Fruit fly (Drosophila melanogaster) whole organism, embryonic: Measurements from ENCODE around the gene CG15283.

ENCODE experiments used
- Adf1 ChIP-seq: fragments of 200-800 bp; sonication (Bioruptor generic); IDR thresholded peaks from 2 replicates; pipeline ENCODE4 v1.3.6; 2022; ENCODE audit warnings: missing biosample characterization, missing genetic modification characterization
- Blimp-1 ChIP-seq: fragments of 200-800 bp; sonication (Bioruptor generic); optimal IDR thresholded peaks from 3 replicates; lab custom pipeline; 2018; ENCODE audit warnings: missing biosample characterization, missing genetic modification characterization, mild to moderate bottlenecking, moderate library complexity, missing genetic modification reagents
- CG10462 ChIP-seq: fragments of 200-800 bp; sonication (Bioruptor generic); optimal IDR thresholded peaks from 2 replicates; lab custom pipeline; 2016; ENCODE audit warnings: missing biosample characterization, missing genetic modification characterization
- CG11247 ChIP-seq: fragments of 200-800 bp; sonication (Bioruptor generic); IDR thresholded peaks from 2 replicates; pipeline ENCODE4 v1.3.6; 2022; ENCODE audit warnings: missing biosample characterization, missing genetic modification characterization
- CG11696 ChIP-seq: fragments of 200-800 bp; sonication (Bioruptor generic); IDR thresholded peaks from 2 replicates; pipeline ENCODE4 v1.3.6; 2022; ENCODE audit warnings: missing biosample characterization, missing genetic modification characterization
- CG13624 ChIP-seq: fragments of 200-800 bp; sonication (Bioruptor generic); optimal IDR thresholded peaks from 2 replicates; lab custom pipeline; 2016; ENCODE audit warnings: missing biosample characterization, missing genetic modification characterization
- CG13894 ChIP-seq: fragments of 200-800 bp; sonication (Bioruptor generic); optimal IDR thresholded peaks from 3 replicates; lab custom pipeline; 2018; ENCODE audit warnings: missing biosample characterization, mild to moderate bottlenecking, missing genetic modification characterization, moderate library complexity
- CG16815 ChIP-seq: fragments of 200-800 bp; sonication (Bioruptor generic); optimal IDR thresholded peaks from 3 replicates; lab custom pipeline; 2017; ENCODE audit warnings: missing biosample characterization, mild to moderate bottlenecking, missing genetic modification characterization
- CG17829 ChIP-seq: fragments of 200-800 bp; optimal IDR thresholded peaks from 2 replicates; lab custom pipeline; 2019; ENCODE audit warnings: missing biosample characterization, mild to moderate bottlenecking, missing genetic modification characterization, moderate library complexity
- CG2199 ChIP-seq: fragments of 200-800 bp; sonication (Bioruptor generic); IDR thresholded peaks from 3 replicates; pipeline ENCODE4 v1.3.6; 2022; ENCODE audit warnings: missing biosample characterization, missing genetic modification characterization
- CG32772 ChIP-seq: fragments of 200-800 bp; sonication (Bioruptor generic); IDR thresholded peaks from 2 replicates; pipeline ENCODE4 v1.3.6; 2022; ENCODE audit warnings: missing biosample characterization, missing genetic modification characterization
- CG34376 ChIP-seq: fragments of 200-800 bp; sonication (Bioruptor generic); optimal IDR thresholded peaks from 2 replicates; lab custom pipeline; 2018; ENCODE audit warnings: missing biosample characterization, mild to moderate bottlenecking, missing genetic modification characterization
- CG4282 ChIP-seq: fragments of 200-800 bp; sonication (Bioruptor generic); optimal IDR thresholded peaks from 2 replicates; lab custom pipeline; 2016; ENCODE audit warnings: missing biosample characterization, missing genetic modification characterization
- CG7271 ChIP-seq: fragments of 200-800 bp; sonication (Bioruptor generic); optimal IDR thresholded peaks from 2 replicates; lab custom pipeline; 2018; ENCODE audit warnings: missing biosample characterization, mild to moderate bottlenecking, missing genetic modification characterization, moderate library complexity
- CG7372 ChIP-seq: fragments of 200-800 bp; sonication (Bioruptor generic); IDR thresholded peaks from 2 replicates; pipeline ENCODE4 v1.3.6; 2022; ENCODE audit warnings: missing biosample characterization, missing genetic modification characterization
- CG9817 ChIP-seq: fragments of 200-800 bp; sonication (Bioruptor generic); optimal IDR thresholded peaks from 2 replicates; lab custom pipeline; 2018; ENCODE audit warnings: missing biosample characterization, mild to moderate bottlenecking, missing genetic modification characterization, moderate library complexity
- Dfd ChIP-seq, 2 experiments: fragments of >200 bp; optimal IDR thresholded peaks; 2 replicates each; lab custom pipeline; 2017; ENCODE audit warnings: missing biosample characterization in 2 of 2, missing genetic modification characterization in 2 of 2
- Dll ChIP-seq: fragments of 200-800 bp; sonication (Bioruptor generic); IDR thresholded peaks from 4 replicates; pipeline ENCODE4 v1.3.6; 2022; ENCODE audit warnings: missing biosample characterization, missing genetic modification characterization; ENCODE audit not compliant: partially characterized antibody
- H15 ChIP-seq: fragments of 200-800 bp; sonication (Bioruptor generic); IDR thresholded peaks from 3 replicates; pipeline ENCODE4 v1.3.6; 2022; ENCODE audit warnings: missing biosample characterization, missing genetic modification characterization
- Hey ChIP-seq: fragments of 200-800 bp; sonication (Bioruptor generic); optimal IDR thresholded peaks from 3 replicates; lab custom pipeline; 2018; ENCODE audit warnings: missing biosample characterization, mild to moderate bottlenecking, missing genetic modification characterization
- Hr3 ChIP-seq: fragments of 200-800 bp; sonication (Bioruptor generic); optimal IDR thresholded peaks from 3 replicates; lab custom pipeline; 2016; ENCODE audit warnings: missing biosample characterization, missing genetic modification characterization
- Kr ChIP-seq: fragments of 200-800 bp; sonication (Bioruptor generic); optimal IDR thresholded peaks from 2 replicates; lab custom pipeline; 2017; ENCODE audit warnings: missing biosample characterization, mild to moderate bottlenecking, missing genetic modification characterization
- Lpt ChIP-seq: fragments of >200 bp; optimal IDR thresholded peaks from 2 replicates; lab custom pipeline; 2018; ENCODE audit warnings: missing biosample characterization, missing genetic modification characterization
- MTF-1 ChIP-seq: fragments of 200-800 bp; sonication (Bioruptor generic); optimal IDR thresholded peaks from 2 replicates; lab custom pipeline; 2018; ENCODE audit warnings: missing biosample characterization, mild to moderate bottlenecking, missing genetic modification characterization, borderline replicate concordance
- Med ChIP-seq: fragments of 200-800 bp; sonication (Bioruptor generic); peaks from one replicate; lab custom pipeline; 2016; ENCODE audit warnings: missing biosample characterization, missing genetic modification characterization, mild to moderate bottlenecking, inconsistent platforms, moderate library complexity
- NFAT ChIP-seq: fragments of 200-800 bp; sonication (Bioruptor generic); IDR thresholded peaks from 2 replicates; pipeline ENCODE4 v1.3.6; 2022; ENCODE audit warnings: missing biosample characterization, missing genetic modification characterization
- Nf-YB ChIP-seq: fragments of 200-800 bp; sonication (Bioruptor generic); optimal IDR thresholded peaks from 3 replicates; lab custom pipeline; 2019; ENCODE audit warnings: missing biosample characterization, mild to moderate bottlenecking, missing genetic modification characterization, moderate library complexity
- Nf-YC ChIP-seq: fragments of 200-800 bp; optimal IDR thresholded peaks from 3 replicates; lab custom pipeline; 2019; ENCODE audit warnings: missing biosample characterization, mild to moderate bottlenecking, missing genetic modification characterization, moderate library complexity
- Oli ChIP-seq: fragments of 200-800 bp; sonication (Bioruptor generic); optimal IDR thresholded peaks from 2 replicates; lab custom pipeline; 2018; ENCODE audit warnings: missing biosample characterization, mild to moderate bottlenecking, missing genetic modification characterization, moderate library complexity
- abd-A ChIP-seq: fragments of 200-800 bp; sonication (Bioruptor generic); optimal IDR thresholded peaks from 3 replicates; lab custom pipeline; 2019; ENCODE audit warnings: missing biosample characterization, mild to moderate bottlenecking, missing genetic modification characterization, moderate library complexity
- bab2 ChIP-seq: fragments of 200-800 bp; sonication (Bioruptor generic); optimal IDR thresholded peaks from 2 replicates; lab custom pipeline; 2016; ENCODE audit warnings: missing biosample characterization, missing genetic modification characterization
- croc ChIP-seq: fragments of 200-800 bp; sonication (Bioruptor generic); conservative IDR thresholded peaks from 3 replicates; pipeline ENCODE4 v1.3.6; 2022; ENCODE audit warnings: missing biosample characterization, missing genetic modification characterization
- crol ChIP-seq: fragments of 200-800 bp; sonication (Bioruptor generic); IDR thresholded peaks from 2 replicates; pipeline ENCODE4 v1.3.6; 2022; ENCODE audit warnings: missing biosample characterization, missing genetic modification characterization
- dati ChIP-seq: fragments of 200-800 bp; sonication (Bioruptor generic); IDR thresholded peaks from 2 replicates; pipeline ENCODE4 v1.3.6; 2022; ENCODE audit warnings: missing biosample characterization, missing genetic modification characterization
- dpn ChIP-seq, 2 experiments: fragments of 200-800 bp; sonication (Bioruptor generic); optimal IDR thresholded peaks; 3 replicates each; lab custom pipeline; 2016; ENCODE audit warnings: missing biosample characterization in 2 of 2, missing genetic modification characterization in 2 of 2
- emc ChIP-seq: fragments of 200-800 bp; sonication (Bioruptor generic); optimal IDR thresholded peaks from 2 replicates; lab custom pipeline; 2016; ENCODE audit warnings: missing biosample characterization, missing genetic modification characterization
- esg ChIP-seq: fragments of 200-800 bp; sonication (Bioruptor generic); conservative IDR thresholded peaks from 2 replicates; pipeline ENCODE4 v1.3.6; 2022; ENCODE audit warnings: missing biosample characterization, missing genetic modification characterization
- gsb-n ChIP-seq: fragments of 200-800 bp; sonication (Bioruptor generic); optimal IDR thresholded peaks from 3 replicates; lab custom pipeline; 2018; ENCODE audit warnings: missing biosample characterization, mild to moderate bottlenecking, missing genetic modification characterization
- ind ChIP-seq: fragments of 200-800 bp; sonication (Bioruptor generic); optimal IDR thresholded peaks from 3 replicates; lab custom pipeline; 2016; ENCODE audit warnings: missing biosample characterization, missing genetic modification characterization
- nau ChIP-seq: fragments of 200-800 bp; sonication (Bioruptor generic); optimal IDR thresholded peaks from 3 replicates; lab custom pipeline; 2017; ENCODE audit warnings: missing biosample characterization, mild to moderate bottlenecking, missing genetic modification characterization, missing genetic modification reagents
- nerfin-1 ChIP-seq: fragments of 200-800 bp; sonication (Bioruptor generic); optimal IDR thresholded peaks from 3 replicates; lab custom pipeline; 2019; ENCODE audit warnings: missing biosample characterization, mild to moderate bottlenecking, missing genetic modification characterization, moderate library complexity
- oc ChIP-seq: fragments of 200-800 bp; sonication (Bioruptor generic); optimal IDR thresholded peaks from 2 replicates; lab custom pipeline; 2018; ENCODE audit warnings: missing biosample characterization, mild to moderate bottlenecking, missing genetic modification characterization, moderate library complexity
- odd ChIP-seq: fragments of 200-800 bp; sonication (Bioruptor generic); optimal IDR thresholded peaks from 2 replicates; lab custom pipeline; 2017; ENCODE audit warnings: missing biosample characterization, mild to moderate bottlenecking, missing genetic modification characterization
- otp ChIP-seq: fragments of 200-800 bp; sonication (Bioruptor generic); IDR thresholded peaks from 3 replicates; pipeline ENCODE4, ENCODE4 v1.3.6; 2022; ENCODE audit warnings: missing biosample characterization, missing genetic modification characterization
- pita ChIP-seq: fragments of 200-800 bp; sonication (Bioruptor generic); optimal IDR thresholded peaks from 2 replicates; lab custom pipeline; 2017; ENCODE audit warnings: missing biosample characterization, mild to moderate bottlenecking, missing genetic modification characterization
- seq ChIP-seq: fragments of 200-800 bp; sonication (Bioruptor generic); IDR thresholded peaks from 2 replicates; pipeline ENCODE4 v1.3.6; 2022; ENCODE audit warnings: missing biosample characterization, missing genetic modification characterization
- sim ChIP-seq: fragments of 200-800 bp; sonication (Bioruptor generic); IDR thresholded peaks from 2 replicates; pipeline ENCODE4 v1.3.6; 2022; ENCODE audit warnings: missing biosample characterization, missing genetic modification characterization
- slbo ChIP-seq: fragments of 200-800 bp; sonication (Bioruptor generic); IDR thresholded peaks from 2 replicates; pipeline ENCODE4 v1.3.6; 2022; ENCODE audit warnings: missing biosample characterization, missing genetic modification characterization
- tin ChIP-seq: fragments of 200-800 bp; sonication (Bioruptor generic); optimal IDR thresholded peaks from 3 replicates; lab custom pipeline; 2016; ENCODE audit warnings: missing biosample characterization, missing genetic modification characterization
- trem ChIP-seq: fragments of 200-800 bp; optimal IDR thresholded peaks from 3 replicates; lab custom pipeline; 2019; ENCODE audit warnings: missing biosample characterization, mild to moderate bottlenecking, missing genetic modification characterization, moderate library complexity
- usp ChIP-seq: fragments of >200 bp; optimal IDR thresholded peaks from 2 replicates; lab custom pipeline; 2017; ENCODE audit warnings: missing biosample characterization, missing genetic modification characterization

Gene CG15283

dm6 chr2L:14455131-14455530 is 4.4 kb upstream of the CG15283 start (continued):
- TF ChIP-seq Kr (GFP tag; lab: Kevin White, UChicago) (peak; percentile 75), trem (tag; lab: Kevin White, UChicago) (no peak), sim (GFP tag; lab: Robert Waterston, UW) (no peak), nerfin-1 (tag; lab: Kevin White, UChicago) (peak; percentile 2), seq (GFP tag; lab: Robert Waterston, UW) (no peak), emc (GFP tag; lab: Kevin White, UChicago) (no peak), pita (GFP tag; lab: Kevin White, UChicago) (no peak), otp (GFP tag; lab: Robert Waterston, UW) (0 out of 3 replicates have a peak, but pooled peaks have one; percentile 14), odd (GFP tag; lab: Kevin White, UChicago) (no peak), slbo (GFP tag; lab: Robert Waterston, UW) (no peak), tin (GFP tag; lab: Kevin White, UChicago) (no peak), CG11696 (GFP tag; lab: Robert Waterston, UW) (no peak), Dfd (GFP tag; optimal IDR thresholded peaks at IDR 0.05; lab: Kevin White, UChicago) (no peak), CG17829 (tag; lab: Kevin White, UChicago) (no peak), CG16815 (no peak), usp (GFP tag; lab: Kevin White, UChicago) (no peak), H15 (GFP tag; lab: Robert Waterston, UW) (no peak), CG32772 (GFP tag; lab: Robert Waterston, UW) (no peak), esg (GFP tag; lab: Robert Waterston, UW) (no peak), CG11247 (GFP tag; lab: Robert Waterston, UW) (no peak), CG7372 (GFP tag; lab: Robert Waterston, UW) (no peak), CG34376 (GFP tag; lab: Kevin White, UChicago) (no peak), MTF-1 (GFP tag; lab: Kevin White, UChicago) (no peak), dpn (GFP tag; optimal IDR thresholded peaks at IDR 0.05; lab: Kevin White, UChicago) (no peak), Adf1 (GFP tag; lab: Robert Waterston, UW) (no peak), Oli (tag; lab: Kevin White, UChicago) (no peak)

DNA sequence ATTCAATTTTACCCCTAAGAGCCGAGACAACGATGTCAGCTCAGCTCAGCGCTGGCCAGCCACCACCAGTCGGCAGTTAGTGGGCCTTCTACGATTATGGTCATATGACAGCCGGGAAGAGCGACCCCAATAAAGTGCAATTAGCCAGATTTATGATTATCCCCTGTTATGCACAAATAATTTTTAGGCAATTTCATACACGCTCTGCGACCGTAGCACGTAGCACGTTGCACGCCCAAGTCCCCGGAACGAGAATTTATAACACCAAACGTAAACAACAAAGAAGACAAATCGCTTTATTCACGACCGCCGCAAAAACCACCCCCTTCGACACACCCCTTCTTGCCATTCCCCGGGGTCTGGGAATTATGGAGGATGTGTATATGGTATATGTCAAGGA is 3.5 kb upstream of the CG15283 start:
- TF ChIP-seq CG10462 (GFP tag; lab: Kevin White, UChicago) (no peak), Hey (peak; percentile 77), nau (GFP tag; lab: Kevin White, UChicago) (no peak), Dll (0 out of 4 replicates have a peak, but pooled peaks have one; percentile 28), Blimp-1 (GFP tag; lab: Kevin White, UChicago) (no peak), oc (peak; percentile 90), CG4282 (GFP tag; lab: Kevin White, UChicago) (no peak), crol (GFP tag; lab: Robert Waterston, UW) (peak; percentile 42), Nf-YC (tag; lab: Kevin White, UChicago) (no peak), Lpt (no peak), CG13894 (tag; lab: Kevin White, UChicago) (peak; percentile 36), Med (GFP tag; lab: Kevin White, UChicago) (peak; percentile 58), Hr3 (GFP tag; lab: Kevin White, UChicago) (no peak), CG7271 (no peak), gsb-n (tag; lab: Kevin White, UChicago) (peak; percentile 94), bab2 (GFP tag; lab: Kevin White, UChicago) (no peak), Nf-YB (GFP tag; lab: Kevin White, UChicago) (no peak), CG2199 (GFP tag; lab: Robert Waterston, UW) (0 out of 3 replicates have a peak, but pooled peaks have one; percentile 39), CG9817 (tag; lab: Kevin White, UChicago) (no peak), NFAT (no peak), abd-A (peak; percentile 65), croc (no peak), nerfin-1 (tag; lab: Kevin White, UChicago) (peak; percentile 13), tin (GFP tag; lab: Kevin White, UChicago) (no peak), dati (GFP tag; lab: Robert Waterston, UW) (no peak), ind (GFP tag; lab: Kevin White, UChicago) (no peak), CG13624 (no peak)
